Worm (Caenorhabditis elegans) whole organism, young adult: ENCODE data around the gene lrch-1.
A peak's percentile ranks its signal among the peaks of the same experiment; 100 is the strongest.

ENCODE experiments used
- B0035.1 ChIP-seq: sonication (generic microtip); optimal IDR thresholded peaks from 2 replicates; lab custom pipeline; 2016; ENCODE audit warnings: missing genetic modification characterization, mild to moderate bottlenecking, missing compliant biosample characterization, missing genotype, missing genetic modification reagents
- F23B12.7 ChIP-seq: sonication (generic microtip); optimal IDR thresholded peaks from 2 replicates; lab custom pipeline; 2017; ENCODE audit warnings: missing genetic modification characterization, mild to moderate bottlenecking, missing compliant biosample characterization, antibody characterized with exemption, moderate library complexity; ENCODE audit not compliant: insufficient read depth
- F37B4.10 ChIP-seq: fragments of 200-800 bp; sonication (Bioruptor generic); IDR thresholded peaks from 2 replicates; pipeline ENCODE4 v1.3.6; 2022; ENCODE audit warnings: missing genetic modification characterization, missing compliant biosample characterization
- F39B2.1 ChIP-seq: fragments of 200-800 bp; sonication (Bioruptor generic); IDR thresholded peaks from 2 replicates; pipeline ENCODE4 v1.3.6; 2022; ENCODE audit warnings: missing genetic modification reagents, missing genetic modification characterization, missing compliant biosample characterization
- T07F8.4 ChIP-seq: sonication (generic microtip); optimal IDR thresholded peaks from 2 replicates; lab custom pipeline; 2016; ENCODE audit warnings: mild to moderate bottlenecking, missing genetic modification characterization, moderate library complexity, missing compliant biosample characterization
- T26A5.8 ChIP-seq: sonication (generic microtip); optimal IDR thresholded peaks from 2 replicates; lab custom pipeline; 2016; ENCODE audit warnings: missing genetic modification characterization, missing compliant biosample characterization
- Y53F4B.3 ChIP-seq: fragments of 200-800 bp; sonication (Bioruptor generic); IDR thresholded peaks from 2 replicates; pipeline ENCODE4 v1.3.6; 2022; ENCODE audit warnings: missing genetic modification reagents, missing genetic modification characterization, missing compliant biosample characterization
- Y67H2A.10 ChIP-seq: fragments of 200-800 bp; sonication (Bioruptor generic); conservative IDR thresholded peaks from 2 replicates; pipeline ENCODE4 v1.3.6; 2022; ENCODE audit warnings: missing genetic modification reagents, missing genetic modification characterization, missing compliant biosample characterization
- ZK185.1 ChIP-seq: sonication (generic microtip); optimal IDR thresholded peaks from 2 replicates; lab custom pipeline; 2016; ENCODE audit warnings: mild to moderate bottlenecking, missing genetic modification characterization, missing compliant biosample characterization; ENCODE audit not compliant: poor library complexity, severe bottlenecking
- akir-1 ChIP-seq: fragments of 200-800 bp; sonication (Bioruptor generic); optimal IDR thresholded peaks from 2 replicates; lab custom pipeline; 2018; ENCODE audit warnings: mild to moderate bottlenecking, missing genetic modification characterization, moderate library complexity, missing compliant biosample characterization
- ama-1 ChIP-seq, 3 experiments: fragments of 150-350 bp in 1 of 3; sonication (generic microtip) in 2 of 3; optimal IDR thresholded peaks; 2 replicates each; lab custom pipeline; 2014 to 2018; ENCODE audit warnings: missing biosample characterization in 2 of 3, missing genetic modification characterization in 2 of 3, missing genetic modification reagents in 2 of 3
- bed-2 ChIP-seq: fragments of 200-800 bp; sonication (Bioruptor generic); IDR thresholded peaks from 2 replicates; pipeline ENCODE4 v1.3.6; 2022; ENCODE audit warnings: missing genetic modification reagents, missing genetic modification characterization, missing compliant biosample characterization
- cebp-1 ChIP-seq, 2 experiments: fragments of 200-800 bp in 1 of 2; sonication (Bioruptor generic) in 1 of 2; sonication (generic microtip) in 1 of 2; IDR thresholded peaks in 1 of 2; optimal IDR thresholded peaks in 1 of 2; 2 replicates each; pipeline versions ENCODE4 v1.3.6 to Lab custom; 2017 to 2022; ENCODE audit warnings: missing compliant biosample characterization in 2 of 2, missing genetic modification characterization in 2 of 2, mild to moderate bottlenecking in 1 of 2, missing genetic modification reagents in 1 of 2, moderate library complexity in 1 of 2
- ceh-27 ChIP-seq: fragments of 200-800 bp; sonication (Bioruptor generic); optimal IDR thresholded peaks from 2 replicates; lab custom pipeline; 2018; ENCODE audit warnings: mild to moderate bottlenecking, missing genetic modification characterization, moderate library complexity, missing compliant biosample characterization
- ceh-91 ChIP-seq: fragments of 200-800 bp; sonication (Bioruptor generic); IDR thresholded peaks from 2 replicates; pipeline ENCODE4 v1.3.6; 2022; ENCODE audit warnings: missing genetic modification reagents, missing genetic modification characterization, missing compliant biosample characterization
- dox-1 ChIP-seq: fragments of 200-800 bp; sonication (Bioruptor generic); IDR thresholded peaks from 2 replicates; pipeline ENCODE4 v1.3.6; 2022; ENCODE audit warnings: missing genetic modification reagents, missing genetic modification characterization, missing compliant biosample characterization
- egl-18 ChIP-seq: fragments of 200-800 bp; sonication (Bioruptor generic); IDR thresholded peaks from 2 replicates; pipeline ENCODE4 v1.3.6; 2022; ENCODE audit warnings: missing genetic modification reagents, missing genetic modification characterization, missing compliant biosample characterization
- egl-44 ChIP-seq: fragments of 200-800 bp; sonication (Bioruptor generic); IDR thresholded peaks from 2 replicates; pipeline ENCODE4 v1.3.6; 2022; ENCODE audit warnings: missing genetic modification reagents, missing genetic modification characterization, missing compliant biosample characterization
- ekl-4 ChIP-seq: fragments of 200-800 bp; sonication (Bioruptor generic); IDR thresholded peaks from 2 replicates; pipeline ENCODE4 v1.3.6; 2022; ENCODE audit warnings: missing genetic modification reagents, missing genetic modification characterization, missing compliant biosample characterization
- ets-4 ChIP-seq: fragments of 200-800 bp; sonication (Bioruptor generic); optimal IDR thresholded peaks from 2 replicates; lab custom pipeline; 2018; ENCODE audit warnings: mild to moderate bottlenecking, missing genetic modification characterization, missing compliant biosample characterization
- gei-17 ChIP-seq: fragments of 200-800 bp; sonication (Bioruptor generic); optimal IDR thresholded peaks from 2 replicates; lab custom pipeline; 2018; ENCODE audit warnings: mild to moderate bottlenecking, missing genetic modification characterization, missing compliant biosample characterization
- him-1 ChIP-seq: sonication (generic microtip); optimal IDR thresholded peaks from 2 replicates; lab custom pipeline; 2016; ENCODE audit warnings: missing genotype, missing genetic modification reagents, missing genetic modification characterization, missing compliant biosample characterization
- hmg-20 ChIP-seq: fragments of 200-800 bp; sonication (Bioruptor generic); IDR thresholded peaks from 2 replicates; pipeline ENCODE4 v1.3.6; 2022; ENCODE audit warnings: missing genetic modification reagents, missing genetic modification characterization, missing compliant biosample characterization
- hrde-1 ChIP-seq: sonication (generic microtip); optimal IDR thresholded peaks from 2 replicates; lab custom pipeline; 2016; ENCODE audit warnings: missing genetic modification characterization, mild to moderate bottlenecking, missing compliant biosample characterization, moderate library complexity, missing genotype, missing genetic modification reagents, borderline replicate concordance
- let-607 ChIP-seq, 2 experiments: fragments of 200-800 bp in 1 of 2; sonication (Bioruptor generic) in 1 of 2; sonication (generic microtip) in 1 of 2; optimal IDR thresholded peaks; 2 replicates each; lab custom pipeline; 2016 to 2018; ENCODE audit warnings: mild to moderate bottlenecking in 2 of 2, missing compliant biosample characterization in 2 of 2, missing genetic modification characterization in 2 of 2, moderate library complexity in 2 of 2, missing genotype in 1 of 2
- lin-35 ChIP-seq, 3 experiments: fragments of 150-350 bp in 2 of 3; sonication (generic microtip) in 1 of 3; optimal IDR thresholded peaks; 2 replicates each; lab custom pipeline; 2014 to 2018; ENCODE audit warnings: missing biosample characterization in 3 of 3, missing genetic modification characterization in 3 of 3, missing genetic modification reagents in 3 of 3
- madf-3 ChIP-seq: fragments of 200-800 bp; sonication (Bioruptor generic); IDR thresholded peaks from 2 replicates; pipeline ENCODE4 v1.3.6; 2022; ENCODE audit warnings: missing genetic modification reagents, missing genetic modification characterization, missing compliant biosample characterization
- madf-6 ChIP-seq: fragments of 200-800 bp; sonication (Bioruptor generic); IDR thresholded peaks from 2 replicates; pipeline ENCODE4 v1.3.6; 2022; ENCODE audit warnings: missing genetic modification reagents, missing genetic modification characterization, missing compliant biosample characterization
- madf-8 ChIP-seq: fragments of 200-800 bp; sonication (Bioruptor generic); conservative IDR thresholded peaks from 2 replicates; pipeline ENCODE4 v1.3.6; 2022; ENCODE audit warnings: missing genetic modification reagents, missing genetic modification characterization, missing compliant biosample characterization
- mel-28 ChIP-seq: sonication (generic microtip); optimal IDR thresholded peaks from 2 replicates; lab custom pipeline; 2016; ENCODE audit warnings: borderline replicate concordance, mild to moderate bottlenecking, missing genetic modification characterization, missing compliant biosample characterization
- mes-4 ChIP-seq: sonication (generic microtip); optimal IDR thresholded peaks from 2 replicates; lab custom pipeline; 2016; ENCODE audit warnings: missing genotype, missing genetic modification characterization, missing compliant biosample characterization
- nfya-1 ChIP-seq: sonication (generic microtip); optimal IDR thresholded peaks from 2 replicates; lab custom pipeline; 2017; ENCODE audit warnings: antibody characterized with exemption, missing compliant biosample characterization, missing genetic modification characterization, borderline replicate concordance; ENCODE audit not compliant: insufficient read depth
- nfyb-1 ChIP-seq: fragments of 200-800 bp; sonication (Bioruptor generic); IDR thresholded peaks from 2 replicates; pipeline ENCODE4 v1.3.6; 2022; ENCODE audit warnings: missing genetic modification reagents, missing genetic modification characterization, missing compliant biosample characterization
- nhr-120 ChIP-seq: fragments of 200-800 bp; sonication (Bioruptor generic); IDR thresholded peaks from 2 replicates; pipeline ENCODE4 v1.3.6; 2022; ENCODE audit warnings: missing genetic modification characterization, missing compliant biosample characterization
- nhr-80 ChIP-seq: sonication (generic microtip); optimal IDR thresholded peaks from 2 replicates; lab custom pipeline; 2016; ENCODE audit warnings: missing genetic modification characterization, missing compliant biosample characterization
- rcor-1 ChIP-seq: fragments of 200-800 bp; sonication (Bioruptor generic); IDR thresholded peaks from 2 replicates; pipeline ENCODE4 v1.3.6; 2022; ENCODE audit warnings: missing genetic modification reagents, missing genetic modification characterization, missing compliant biosample characterization
- rpc-1 ChIP-seq, 2 experiments: fragments of 150-350 bp in 1 of 2; sonication (generic microtip) in 1 of 2; optimal IDR thresholded peaks; 2 replicates each; lab custom pipeline; 2014 to 2018; ENCODE audit warnings: missing biosample characterization in 1 of 2, missing genetic modification characterization in 1 of 2, missing genetic modification reagents in 1 of 2, missing genotype in 1 of 2
- sdz-38 ChIP-seq: sonication (generic microtip); optimal IDR thresholded peaks from 2 replicates; lab custom pipeline; 2016; ENCODE audit warnings: missing genotype, missing genetic modification characterization, missing compliant biosample characterization
- snpc-1.3 ChIP-seq: sonication (generic microtip); optimal IDR thresholded peaks from 2 replicates; lab custom pipeline; 2017; ENCODE audit warnings: missing genetic modification characterization, mild to moderate bottlenecking, missing compliant biosample characterization, antibody characterized with exemption, moderate library complexity, missing genotype, missing genetic modification reagents; ENCODE audit not compliant: insufficient read depth
- snpc-4 ChIP-seq, 5 experiments: fragments of 150-350 bp in 1 of 5; sonication (generic microtip) in 4 of 5; optimal IDR thresholded peaks; 2 replicates each; lab custom pipeline; 2014 to 2018; ENCODE audit warnings: missing genetic modification characterization in 5 of 5, missing biosample characterization in 3 of 5, antibody characterized with exemption in 2 of 5, mild to moderate bottlenecking in 2 of 5, missing compliant biosample characterization in 2 of 5, missing genotype in 2 of 5, moderate library complexity in 2 of 5, missing genetic modification reagents in 1 of 5
- tbx-9 ChIP-seq: sonication (generic microtip); optimal IDR thresholded peaks from 2 replicates; lab custom pipeline; 2016; ENCODE audit warnings: borderline replicate concordance, missing genetic modification characterization, inconsistent platforms, missing compliant biosample characterization
- zim-3 ChIP-seq: sonication (generic microtip); optimal IDR thresholded peaks from 2 replicates; lab custom pipeline; 2017; ENCODE audit warnings: mild to moderate bottlenecking, missing genetic modification characterization, moderate library complexity, missing compliant biosample characterization
- ztf-3 ChIP-seq: fragments of 200-800 bp; sonication (Bioruptor generic); optimal IDR thresholded peaks from 2 replicates; lab custom pipeline; 2018; ENCODE audit warnings: mild to moderate bottlenecking, missing genetic modification characterization, missing compliant biosample characterization
- ztf-6 ChIP-seq: fragments of 200-800 bp; sonication (Bioruptor generic); IDR thresholded peaks from 2 replicates; pipeline ENCODE4 v1.3.6; 2022; ENCODE audit warnings: missing genetic modification reagents, missing genetic modification characterization, missing compliant biosample characterization

The lrch-1 gene

ce11 chrX:6256430-6256829 is 40.0 kb upstream of the lrch-1 start:
- TF ChIP-seq him-1 = no peak
- TF ChIP-seq ceh-91 (GFP tag; lab: Robert Waterston, UW) = no peak
- TF ChIP-seq hrde-1 (tag; lab: Kevin White, UChicago) = no peak
- no peak for TF ChIP-seq bed-2 (GFP tag; lab: Robert Waterston, UW)
- TF ChIP-seq T07F8.4 (tag; lab: Kevin White, UChicago) = no peak
- TF ChIP-seq mel-28 (tag; lab: Kevin White, UChicago) = no peak
- no peak for TF ChIP-seq let-607 (tag; optimal IDR thresholded peaks at IDR 0.05; lab: Kevin White, UChicago)
- no peak for TF ChIP-seq rpc-1 (optimal IDR thresholded peaks at IDR 0.05; lab: Kevin White, UChicago)
- no peak for TF ChIP-seq rpc-1 (tag; optimal IDR thresholded peaks at IDR 0.05; lab: Kevin White, UChicago)
- no peak for TF ChIP-seq snpc-4 (GFP tag; optimal IDR thresholded peaks at IDR 0.05; lab: Kevin White, UChicago)
- no peak for TF ChIP-seq snpc-4 (tag; optimal IDR thresholded peaks at IDR 0.05; lab: Kevin White, UChicago)
- TF ChIP-seq nfya-1 = no peak
- TF ChIP-seq F23B12.7 = no peak
- 0 out of 2 replicates have a peak, but pooled peaks have one; percentile 8 for TF ChIP-seq egl-44
- no peak for TF ChIP-seq mes-4 (tag; lab: Kevin White, UChicago)
- no peak for TF ChIP-seq ztf-3 (GFP tag; lab: Kevin White, UChicago)
- TF ChIP-seq lin-35 (GFP tag; optimal IDR thresholded peaks at IDR 0.05; lab: Kevin White, UChicago) = no peak
- TF ChIP-seq ets-4 (GFP tag; lab: Kevin White, UChicago) = no peak
- no peak for TF ChIP-seq egl-18 (GFP tag; lab: Robert Waterston, UW)
- TF ChIP-seq hmg-20 = no peak
- TF ChIP-seq Y53F4B.3 (GFP tag; lab: Robert Waterston, UW) = no peak
- no peak for TF ChIP-seq madf-8 (GFP tag; lab: Robert Waterston, UW)
- TF ChIP-seq ZK185.1 (tag; lab: Kevin White, UChicago) = no peak
- TF ChIP-seq akir-1 (GFP tag; lab: Kevin White, UChicago) = no peak
- TF ChIP-seq ama-1 (optimal IDR thresholded peaks at IDR 0.05; lab: Kevin White, UChicago) = peak; percentile 65
- no peak for TF ChIP-seq ama-1 (GFP tag; optimal IDR thresholded peaks at IDR 0.05; lab: Kevin White, UChicago)
- no peak for TF ChIP-seq ceh-27 (GFP tag; lab: Kevin White, UChicago)
- no peak for TF ChIP-seq Y67H2A.10 (GFP tag; lab: Robert Waterston, UW)
- TF ChIP-seq snpc-1.3 (tag; lab: Kevin White, UChicago) = no peak
- TF ChIP-seq nhr-80 (tag; lab: Kevin White, UChicago) = peak; percentile 50
- no peak for TF ChIP-seq gei-17 (GFP tag; lab: Kevin White, UChicago)
- TF ChIP-seq tbx-9 (tag; lab: Kevin White, UChicago) = no peak
- no peak for TF ChIP-seq B0035.1
- TF ChIP-seq sdz-38 (tag; lab: Kevin White, UChicago) = no peak
- no peak for TF ChIP-seq F37B4.10 (GFP tag; lab: Robert Waterston, UW)
- no peak for TF ChIP-seq zim-3
- no peak for TF ChIP-seq ekl-4 (GFP tag; lab: Robert Waterston, UW)
- TF ChIP-seq madf-6 (GFP tag; lab: Robert Waterston, UW) = no peak
- no peak for TF ChIP-seq nhr-120 (GFP tag; lab: Robert Waterston, UW)
- 0 out of 2 replicates have a peak, but pooled peaks have one; percentile 15 for TF ChIP-seq madf-3 (GFP tag; lab: Robert Waterston, UW)
- no peak for TF ChIP-seq cebp-1 (GFP tag; IDR thresholded peaks at IDR 0.05; lab: Robert Waterston, UW)
- TF ChIP-seq cebp-1 (tag; optimal IDR thresholded peaks at IDR 0.05; lab: Kevin White, UChicago) = peak; percentile 25
- no peak for TF ChIP-seq rcor-1 (GFP tag; lab: Robert Waterston, UW)
- no peak for TF ChIP-seq T26A5.8 (tag; lab: Kevin White, UChicago)
- TF ChIP-seq F39B2.1 (GFP tag; lab: Robert Waterston, UW) = no peak
- TF ChIP-seq ztf-6 (GFP tag; lab: Robert Waterston, UW) = no peak
- peak; percentile 52 for TF ChIP-seq nfyb-1 (GFP tag; lab: Robert Waterston, UW)
- TF ChIP-seq dox-1 = 0 out of 2 replicates have a peak, but pooled peaks have one; percentile 4
- TF ChIP-seq, all 124 proteins: peak for 7
